Worm (Caenorhabditis elegans): ENCODE measurements around the gene W04D12.1.

DNA sequence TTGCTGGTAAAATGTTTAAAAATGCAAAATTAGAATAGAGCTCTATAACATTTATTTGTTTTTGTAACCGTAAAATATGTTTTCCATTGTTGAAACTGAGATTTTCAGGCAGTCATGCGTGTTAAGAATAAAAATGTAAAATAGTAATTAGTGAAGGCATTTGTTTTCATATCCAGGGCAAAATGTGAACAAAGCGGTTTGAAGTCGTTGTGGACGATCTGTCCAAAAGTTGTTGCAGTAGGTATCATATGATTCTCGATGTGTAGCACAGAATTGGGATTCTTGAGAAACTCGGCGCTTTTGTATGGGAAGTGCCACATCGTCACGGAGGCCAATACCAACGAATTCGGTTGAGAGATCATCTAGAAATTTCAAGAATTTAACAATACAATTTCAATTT is 45.6 kb downstream of the W04D12.1 start:
- TF ChIP-seq nhr-28 (tag; optimal IDR thresholded peaks at IDR 0.05): no peak
- no peak for TF ChIP-seq aha-1 (tag; optimal IDR thresholded peaks at IDR 0.05)
- no peak for TF ChIP-seq tbx-2 (tag; optimal IDR thresholded peaks at IDR 0.05)
- peak; percentile 41 for TF ChIP-seq ama-1 (optimal IDR thresholded peaks at IDR 0.05)
- no peak for TF ChIP-seq ceh-88 (GFP tag; IDR thresholded peaks at IDR 0.05)
- TF ChIP-seq sptf-1 (tag; optimal IDR thresholded peaks at IDR 0.05): no peak
- no peak for TF ChIP-seq nhr-12 (tag; optimal IDR thresholded peaks at IDR 0.05)
- TF ChIP-seq dsc-1 (tag; optimal IDR thresholded peaks at IDR 0.05): no peak
- no peak for TF ChIP-seq snpc-4 (tag; optimal IDR thresholded peaks at IDR 0.05)
- TF ChIP-seq mep-1 (tag; optimal IDR thresholded peaks at IDR 0.05): no peak
- no peak for TF ChIP-seq Y116A8C.19 (tag; optimal IDR thresholded peaks at IDR 0.05; ENCODE audit: borderline replicate concordance)
- TF ChIP-seq ceh-82 (tag; optimal IDR thresholded peaks at IDR 0.05): no peak
- TF ChIP-seq pqm-1 (tag; optimal IDR thresholded peaks at IDR 0.05): no peak
- TF ChIP-seq efl-1 (optimal IDR thresholded peaks at IDR 0.05): no peak
- no peak for TF ChIP-seq efl-1 (GFP tag; optimal IDR thresholded peaks at IDR 0.05 in 1 of 2)
